Fruit fly (Drosophila melanogaster) whole organism, adult: Measurements from ENCODE around the gene CG42693.

Source experiments
- CG11617 ChIP-seq: fragments of 200-800 bp; sonication (Bioruptor generic); optimal IDR thresholded peaks from 2 replicates; lab custom pipeline; 2017; ENCODE audit warnings: mild to moderate bottlenecking, missing biosample characterization, missing genetic modification reagents, missing genetic modification characterization
- CG12768 ChIP-seq: fragments of 200-800 bp; sonication (Bioruptor generic); optimal IDR thresholded peaks from 2 replicates; lab custom pipeline; 2017; ENCODE audit warnings: missing biosample characterization, missing genetic modification characterization, mild to moderate bottlenecking, moderate library complexity, missing genetic modification reagents
- CG14711 ChIP-seq: fragments of 200-800 bp; sonication (Bioruptor generic); optimal IDR thresholded peaks from 2 replicates; lab custom pipeline; 2018; ENCODE audit warnings: missing biosample characterization, mild to moderate bottlenecking, missing genetic modification characterization, moderate library complexity
- CG1620 ChIP-seq: fragments of 200-800 bp; sonication (Bioruptor generic); optimal IDR thresholded peaks from 2 replicates; lab custom pipeline; 2016; ENCODE audit warnings: missing biosample characterization, missing genetic modification characterization
- CG33017 ChIP-seq: fragments of 200-800 bp; sonication (Bioruptor generic); optimal IDR thresholded peaks from 2 replicates; lab custom pipeline; 2018; ENCODE audit warnings: missing biosample characterization, mild to moderate bottlenecking, missing genetic modification characterization, moderate library complexity
- CG5204 ChIP-seq: fragments of 200-800 bp; sonication (Bioruptor generic); optimal IDR thresholded peaks from 2 replicates; lab custom pipeline; 2016; ENCODE audit warnings: missing biosample characterization, missing genetic modification characterization
- CG7045 ChIP-seq: fragments of 200-800 bp; sonication (Bioruptor generic); optimal IDR thresholded peaks from 2 replicates; lab custom pipeline; 2017; ENCODE audit warnings: missing biosample characterization, mild to moderate bottlenecking, missing genetic modification characterization
- CG7101 ChIP-seq: fragments of 200-800 bp; sonication (Bioruptor generic); optimal IDR thresholded peaks from 2 replicates; lab custom pipeline; 2018; ENCODE audit warnings: missing biosample characterization, mild to moderate bottlenecking, missing genetic modification characterization, moderate library complexity
- Clk ChIP-seq: fragments of 200-800 bp; sonication (Bioruptor generic); optimal IDR thresholded peaks from 2 replicates; lab custom pipeline; 2017; ENCODE audit warnings: missing biosample characterization, missing genetic modification characterization
- Crg-1 ChIP-seq: fragments of 200-800 bp; sonication (Bioruptor generic); optimal IDR thresholded peaks from 2 replicates; lab custom pipeline; 2016; ENCODE audit warnings: missing biosample characterization, missing genetic modification characterization
- Hr96 ChIP-seq: fragments of 200-800 bp; sonication (Bioruptor generic); optimal IDR thresholded peaks from 2 replicates; lab custom pipeline; 2016; ENCODE audit warnings: missing biosample characterization, missing genetic modification characterization
- Mnt ChIP-seq: fragments of 200-800 bp; sonication (Bioruptor generic); optimal IDR thresholded peaks from 2 replicates; lab custom pipeline; 2016; ENCODE audit warnings: missing biosample characterization, mild to moderate bottlenecking, missing genetic modification characterization
- bab1 ChIP-seq: fragments of 200-800 bp; sonication (Bioruptor generic); optimal IDR thresholded peaks from 3 replicates; lab custom pipeline; 2019; ENCODE audit warnings: missing biosample characterization, mild to moderate bottlenecking, missing genetic modification characterization, moderate library complexity
- cic ChIP-seq: fragments of 200-800 bp; sonication (Bioruptor generic); optimal IDR thresholded peaks from 2 replicates; lab custom pipeline; 2017; ENCODE audit warnings: missing biosample characterization, mild to moderate bottlenecking, missing genetic modification characterization, moderate library complexity
- cnc ChIP-seq, 2 experiments: fragments of >200 bp; optimal IDR thresholded peaks; 2 replicates each; lab custom pipeline; 2017
- kay ChIP-seq: fragments of 200-800 bp; sonication (Bioruptor generic); peaks from one replicate; lab custom pipeline; 2016; ENCODE audit warnings: missing biosample characterization, missing genetic modification characterization, borderline replicate concordance
- ovo ChIP-seq: fragments of 200-800 bp; sonication (Bioruptor generic); optimal IDR thresholded peaks from 2 replicates; lab custom pipeline; 2016; ENCODE audit warnings: missing biosample characterization, missing genetic modification characterization
- pad ChIP-seq: fragments of 200-800 bp; sonication (Bioruptor generic); optimal IDR thresholded peaks from 3 replicates; lab custom pipeline; 2017; ENCODE audit warnings: missing biosample characterization, missing genetic modification characterization, mild to moderate bottlenecking, moderate library complexity, missing genetic modification reagents
- tj ChIP-seq: fragments of 200-800 bp; sonication (Bioruptor generic); optimal IDR thresholded peaks from 3 replicates; lab custom pipeline; 2017; ENCODE audit warnings: missing biosample characterization, mild to moderate bottlenecking, missing genetic modification characterization, moderate library complexity
- toe ChIP-seq: fragments of 200-800 bp; sonication (Bioruptor generic); optimal IDR thresholded peaks from 2 replicates; lab custom pipeline; 2016; ENCODE audit warnings: missing biosample characterization, missing genetic modification characterization

Gene CG42693

DNA sequence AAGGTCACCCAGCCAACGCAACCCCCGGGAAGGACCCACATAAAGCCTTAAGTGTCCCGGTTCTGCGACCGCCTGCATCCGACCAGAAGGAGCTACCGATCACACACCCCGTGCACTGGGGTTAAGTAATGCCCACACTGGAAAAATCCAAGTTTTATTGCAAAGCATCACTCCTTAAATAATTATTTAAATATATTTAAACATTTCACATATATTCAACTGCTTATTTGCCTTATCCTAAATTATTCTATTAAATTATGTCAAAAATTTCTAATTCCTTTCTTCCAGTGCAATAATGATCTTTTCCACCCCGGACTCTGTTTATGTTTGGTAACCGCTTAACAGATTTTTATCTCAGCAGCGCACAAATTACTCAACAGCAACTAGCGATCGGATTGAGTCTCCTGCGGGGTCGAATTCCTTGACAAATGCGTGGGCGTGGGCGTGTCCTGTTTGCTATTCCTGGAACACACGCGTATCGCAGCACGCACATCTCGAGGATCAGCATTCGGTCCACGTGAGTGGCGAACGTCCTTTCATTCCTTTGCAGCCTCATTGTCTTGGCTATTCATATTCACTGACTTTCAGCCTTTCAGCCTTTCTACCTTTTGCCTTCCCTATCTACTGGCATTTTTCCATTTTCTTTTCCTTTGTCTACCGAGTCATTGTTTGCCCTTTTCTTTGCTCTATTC is 3.5 kb downstream of the CG42693 start:
- TF ChIP-seq CG14711 (tag; lab: Kevin White, UChicago) (no peak), CG1620 (GFP tag; lab: Kevin White, UChicago) (no peak), Crg-1 (GFP tag; lab: Kevin White, UChicago) (no peak), pad (GFP tag; lab: Kevin White, UChicago) (no peak), CG12768 (no peak), bab1 (no peak), cnc (optimal IDR thresholded peaks at IDR 0.05; lab: Kevin White, UChicago) (no peak), Hr96 (GFP tag; lab: Kevin White, UChicago) (no peak), tj (GFP tag; lab: Kevin White, UChicago) (no peak), CG7101 (tag; lab: Kevin White, UChicago) (no peak), CG5204 (GFP tag; lab: Kevin White, UChicago) (no peak), cic (GFP tag; lab: Kevin White, UChicago) (no peak), Clk (GFP tag; lab: Kevin White, UChicago) (no peak)

DNA sequence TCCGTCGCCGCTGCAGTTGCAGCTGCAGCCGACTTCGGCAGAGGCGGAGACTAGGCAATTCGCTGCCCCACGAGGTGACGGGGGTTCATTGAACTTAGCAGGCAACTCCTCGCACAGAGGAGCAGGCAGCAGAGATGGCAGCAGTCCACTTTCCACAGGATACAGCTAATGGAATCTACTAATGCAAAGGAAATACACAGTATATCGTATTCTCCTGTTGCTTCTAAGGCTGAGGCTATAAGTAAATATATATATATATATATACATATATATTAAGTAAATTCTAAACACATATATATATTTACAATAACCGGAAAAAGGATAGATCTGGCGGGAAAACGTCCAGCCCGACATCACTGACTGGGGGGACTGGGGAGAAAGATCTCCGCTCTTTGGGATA is 4.8 kb downstream of the CG42693 start:
- no peak for TF ChIP-seq cnc (optimal IDR thresholded peaks at IDR 0.05; lab: Kevin White, UChicago)
- TF ChIP-seq cic (GFP tag; lab: Kevin White, UChicago) = no peak
- TF ChIP-seq ovo (GFP tag; lab: Kevin White, UChicago) = no peak
- no peak for TF ChIP-seq CG5204 (GFP tag; lab: Kevin White, UChicago)
- TF ChIP-seq CG7045 (GFP tag; lab: Kevin White, UChicago) = no peak
- no peak for TF ChIP-seq CG1620 (GFP tag; lab: Kevin White, UChicago)
- no peak for TF ChIP-seq Clk (GFP tag; lab: Kevin White, UChicago)

DNA sequence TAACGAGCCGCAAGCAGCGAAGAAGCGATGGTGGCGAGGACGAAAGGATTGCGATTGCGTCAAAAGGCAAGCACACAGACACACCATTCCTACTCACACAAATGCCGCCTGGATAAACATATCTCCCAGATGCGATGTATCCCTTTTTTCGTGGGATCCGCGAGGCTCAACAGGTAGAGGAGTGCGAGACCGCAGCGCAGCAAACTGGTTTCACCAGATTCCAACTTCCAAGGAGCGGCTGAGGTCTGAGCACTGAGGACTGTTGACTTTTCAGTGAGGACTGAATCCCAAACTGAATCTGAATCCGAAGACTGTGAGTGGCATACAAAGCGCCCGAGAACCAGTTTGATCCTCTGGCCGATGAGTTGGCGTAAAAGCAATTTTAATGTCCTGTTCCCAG is 6.2 kb downstream of the CG42693 start:
- no peak for TF ChIP-seq Crg-1 (GFP tag; lab: Kevin White, UChicago)
- TF ChIP-seq CG12768 = no peak
- no peak for TF ChIP-seq CG11617 (GFP tag; lab: Kevin White, UChicago)
- no peak for TF ChIP-seq kay (GFP tag; lab: Kevin White, UChicago)
- no peak for TF ChIP-seq CG33017 (tag; lab: Kevin White, UChicago)
- TF ChIP-seq CG14711 (tag; lab: Kevin White, UChicago) = no peak
- TF ChIP-seq bab1 = no peak
- no peak for TF ChIP-seq pad (GFP tag; lab: Kevin White, UChicago)
- no peak for TF ChIP-seq cnc (optimal IDR thresholded peaks at IDR 0.05; lab: Kevin White, UChicago)
- TF ChIP-seq ovo (GFP tag; lab: Kevin White, UChicago) = no peak
- no peak for TF ChIP-seq Mnt
- TF ChIP-seq CG5204 (GFP tag; lab: Kevin White, UChicago) = no peak
- TF ChIP-seq toe (GFP tag; lab: Kevin White, UChicago) = no peak

DNA sequence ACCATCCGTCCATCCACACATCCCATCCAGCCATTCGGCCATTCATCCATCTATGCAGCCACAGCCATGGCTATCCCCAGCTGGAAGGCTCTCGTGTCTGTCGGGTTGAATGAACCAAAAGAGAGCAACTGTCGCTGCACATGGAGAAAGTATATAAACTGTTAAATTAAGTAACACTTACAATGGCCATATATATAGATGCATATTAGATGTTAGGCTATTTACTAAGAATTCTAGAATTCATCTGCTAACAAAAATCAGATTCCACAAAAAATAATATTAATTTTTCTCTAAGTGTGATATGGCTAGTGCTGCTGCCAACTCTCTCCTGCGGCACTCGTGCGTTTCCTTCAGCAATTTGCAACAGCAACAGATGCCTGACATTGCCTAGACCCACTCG is 7.9 kb downstream of the CG42693 start:
- no peak for TF ChIP-seq cnc (optimal IDR thresholded peaks at IDR 0.05; lab: Kevin White, UChicago)
- TF ChIP-seq CG5204 (GFP tag; lab: Kevin White, UChicago) = no peak
- no peak for TF ChIP-seq CG11617 (GFP tag; lab: Kevin White, UChicago)
- no peak for TF ChIP-seq Hr96 (GFP tag; lab: Kevin White, UChicago)
- TF ChIP-seq bab1 = no peak
- no peak for TF ChIP-seq tj (GFP tag; lab: Kevin White, UChicago)
- TF ChIP-seq ovo (GFP tag; lab: Kevin White, UChicago) = no peak
- no peak for TF ChIP-seq kay (GFP tag; lab: Kevin White, UChicago)
- TF ChIP-seq CG33017 (tag; lab: Kevin White, UChicago) = no peak
- TF ChIP-seq Crg-1 (GFP tag; lab: Kevin White, UChicago) = no peak
- TF ChIP-seq CG14711 (tag; lab: Kevin White, UChicago) = no peak
- no peak for TF ChIP-seq CG7045 (GFP tag; lab: Kevin White, UChicago)
- TF ChIP-seq Mnt = no peak

DNA sequence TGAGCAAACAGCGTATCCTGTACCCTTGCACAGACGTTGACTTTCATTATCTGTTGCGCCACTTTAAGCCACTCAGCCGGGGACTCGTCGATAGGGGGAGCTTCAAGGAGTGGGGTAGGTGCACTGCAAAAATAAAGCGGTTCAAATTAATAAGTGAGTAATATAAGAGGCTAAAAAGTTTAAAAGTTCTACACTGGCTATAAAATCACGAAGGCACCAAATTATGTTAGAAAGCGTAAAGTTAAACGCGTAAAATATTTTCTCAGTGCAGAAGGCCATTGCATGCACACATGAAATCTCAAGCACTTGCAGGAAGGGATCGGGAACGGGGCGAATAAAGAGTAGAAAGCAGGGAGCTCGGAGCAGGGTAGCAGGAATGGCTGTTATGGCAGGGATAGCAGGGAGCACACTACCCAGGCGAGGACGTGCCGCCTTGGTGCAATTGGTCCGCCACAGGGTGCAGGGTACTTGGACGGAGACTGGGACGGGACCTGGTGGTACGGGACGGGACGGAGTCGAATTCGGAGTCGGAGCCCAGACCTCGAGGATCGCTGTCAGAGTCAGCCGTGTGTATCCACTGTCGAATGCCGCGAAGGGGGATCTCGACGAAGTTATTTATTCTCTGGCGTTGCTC is 9.9 kb downstream of the CG42693 start:
- TF ChIP-seq CG33017 (tag; lab: Kevin White, UChicago) (no peak), CG11617 (GFP tag; lab: Kevin White, UChicago) (no peak), CG14711 (tag; lab: Kevin White, UChicago) (no peak), CG7045 (GFP tag; lab: Kevin White, UChicago) (no peak), toe (GFP tag; lab: Kevin White, UChicago) (no peak), cic (GFP tag; lab: Kevin White, UChicago) (no peak), bab1 (no peak), ovo (GFP tag; lab: Kevin White, UChicago) (no peak), CG5204 (GFP tag; lab: Kevin White, UChicago) (no peak), Clk (GFP tag; lab: Kevin White, UChicago) (no peak)

DNA sequence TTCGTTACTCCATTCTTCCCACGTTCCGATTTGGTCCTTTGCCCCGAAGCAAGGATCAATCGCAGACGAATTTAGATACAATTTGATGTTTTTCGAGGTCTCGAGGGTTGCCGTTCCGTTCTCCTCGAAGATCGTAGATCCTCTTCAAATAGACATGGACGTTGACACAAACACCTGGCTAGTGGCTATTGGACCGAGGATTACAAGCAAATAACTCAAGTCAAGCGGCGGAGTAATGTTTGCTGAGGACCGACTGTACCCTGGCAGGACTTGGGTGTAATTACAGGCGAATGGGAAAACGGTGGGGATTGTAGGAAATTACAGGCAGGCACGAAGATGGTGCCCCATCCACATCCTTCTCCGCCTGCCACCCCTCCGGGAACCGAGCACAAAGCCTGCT is 10.5 kb downstream of the CG42693 start:
- TF ChIP-seq Clk (GFP tag; lab: Kevin White, UChicago) (no peak), tj (GFP tag; lab: Kevin White, UChicago) (no peak), ovo (GFP tag; lab: Kevin White, UChicago) (no peak), CG11617 (GFP tag; lab: Kevin White, UChicago) (no peak), Crg-1 (GFP tag; lab: Kevin White, UChicago) (no peak), CG7045 (GFP tag; lab: Kevin White, UChicago) (no peak), CG7101 (tag; lab: Kevin White, UChicago) (no peak), Hr96 (GFP tag; lab: Kevin White, UChicago) (no peak), CG14711 (tag; lab: Kevin White, UChicago) (no peak), CG33017 (tag; lab: Kevin White, UChicago) (no peak), kay (GFP tag; lab: Kevin White, UChicago) (no peak), cnc (optimal IDR thresholded peaks at IDR 0.05; lab: Kevin White, UChicago) (no peak), Mnt (no peak)
